Worm (Caenorhabditis elegans): Measurements from ENCODE around the gene D2023.6.

DNA sequence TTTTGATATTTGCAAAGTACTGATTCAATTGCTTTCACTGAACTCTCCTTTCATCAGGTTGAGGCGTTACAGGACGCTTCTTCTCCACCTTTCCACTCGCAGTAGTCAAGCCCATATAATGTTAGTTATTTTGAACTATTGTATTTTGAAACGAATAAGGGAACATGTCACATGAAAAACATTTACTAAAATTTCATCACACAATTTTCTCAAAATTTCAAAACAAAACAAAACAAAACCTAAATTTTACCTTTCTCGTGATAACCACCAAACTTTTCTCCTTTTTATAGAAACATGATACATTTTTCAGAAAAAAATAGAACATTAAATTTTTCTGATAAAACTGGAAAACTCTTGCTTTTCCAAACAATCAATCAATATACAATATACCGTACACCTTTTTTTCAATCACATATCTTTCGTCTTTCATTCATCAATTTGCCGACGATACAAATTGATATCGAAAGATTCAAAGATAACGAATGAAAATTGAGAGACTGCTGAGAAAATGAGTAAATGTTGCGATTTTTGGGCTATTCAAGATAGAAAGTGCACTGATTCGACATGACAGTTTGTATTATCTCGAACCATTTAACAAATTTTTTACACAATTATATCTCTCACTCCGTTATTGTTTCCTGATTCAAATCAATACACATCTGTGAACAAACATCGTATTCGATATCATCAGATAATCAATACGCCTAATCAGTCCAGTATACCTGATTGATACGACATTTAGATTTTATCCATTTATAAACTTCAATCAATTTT, 25.9 kb upstream of the D2023.6 start:
- TF ChIP-seq unc-62 (GFP tag; optimal IDR thresholded peaks at IDR 0.05) (no peak), ztf-11 (tag; optimal IDR thresholded peaks at IDR 0.05) (no peak), nhr-11 (tag; optimal IDR thresholded peaks at IDR 0.05) (no peak), mbf-1 (tag; optimal IDR thresholded peaks at IDR 0.05) (no peak), nhr-237 (tag; optimal IDR thresholded peaks at IDR 0.05) (no peak), egl-27 (tag; optimal IDR thresholded peaks at IDR 0.05) (peak; percentile 59), nhr-77 (tag; optimal IDR thresholded peaks at IDR 0.05) (no peak), ama-1 (optimal IDR thresholded peaks at IDR 0.05) (no peak), aly-2 (tag; optimal IDR thresholded peaks at IDR 0.05) (no peak), fos-1 (tag; optimal IDR thresholded peaks at IDR 0.05) (peak; percentile 76), snpc-4 (tag; optimal IDR thresholded peaks at IDR 0.05) (no peak)
